Fruit fly (Drosophila melanogaster) whole organism, embryonic: Measurements from ENCODE around the gene CG7550.

ENCODE experiments used
- Antp ChIP-seq: fragments of 200-800 bp; sonication (Bioruptor generic); optimal IDR thresholded peaks from 3 replicates; lab custom pipeline; 2016; ENCODE audit warnings: missing biosample characterization, missing genetic modification characterization
- CG10267 ChIP-seq: fragments of 200-800 bp; sonication (Bioruptor generic); optimal IDR thresholded peaks from 2 replicates; lab custom pipeline; 2018; ENCODE audit warnings: missing biosample characterization, mild to moderate bottlenecking, missing genetic modification characterization, moderate library complexity
- CG14667 ChIP-seq: fragments of 200-800 bp; sonication (Bioruptor generic); IDR thresholded peaks from 2 replicates; pipeline ENCODE4 v1.3.6; 2022; ENCODE audit warnings: missing biosample characterization, missing genetic modification characterization
- CG14710 ChIP-seq: fragments of 200-800 bp; sonication (Bioruptor generic); optimal IDR thresholded peaks from 3 replicates; lab custom pipeline; 2019; ENCODE audit warnings: missing biosample characterization, mild to moderate bottlenecking, missing genetic modification characterization, moderate library complexity
- CG15479 ChIP-seq: fragments of 200-800 bp; sonication (Bioruptor generic); optimal IDR thresholded peaks from 3 replicates; lab custom pipeline; 2019; ENCODE audit warnings: missing biosample characterization, mild to moderate bottlenecking, missing genetic modification characterization, moderate library complexity
- CG16863 ChIP-seq: fragments of 200-800 bp; sonication (Bioruptor generic); optimal IDR thresholded peaks from 3 replicates; lab custom pipeline; 2016; ENCODE audit warnings: missing biosample characterization, missing genetic modification characterization
- CG17186 ChIP-seq: fragments of 200-800 bp; sonication (Bioruptor generic); optimal IDR thresholded peaks from 3 replicates; lab custom pipeline; 2017; ENCODE audit warnings: missing biosample characterization, missing genetic modification reagents, missing genetic modification characterization
- CG17328 ChIP-seq: fragments of 200-800 bp; sonication (Bioruptor generic); IDR thresholded peaks from 2 replicates; pipeline ENCODE4 v1.3.6; 2022; ENCODE audit warnings: missing biosample characterization, missing genetic modification characterization
- CG17612 ChIP-seq: fragments of 200-800 bp; sonication (Bioruptor generic); IDR thresholded peaks from 2 replicates; pipeline ENCODE4 v1.3.6; 2022; ENCODE audit warnings: missing biosample characterization, missing genetic modification characterization
- CG18476 ChIP-seq: fragments of 200-800 bp; sonication (Bioruptor generic); optimal IDR thresholded peaks from 2 replicates; lab custom pipeline; 2016; ENCODE audit warnings: missing biosample characterization, mild to moderate bottlenecking, missing genetic modification characterization
- CG32772 ChIP-seq: fragments of 200-800 bp; sonication (Bioruptor generic); IDR thresholded peaks from 2 replicates; pipeline ENCODE4 v1.3.6; 2022; ENCODE audit warnings: missing biosample characterization, missing genetic modification characterization
- CG3281 ChIP-seq: fragments of 200-800 bp; sonication (Bioruptor generic); optimal IDR thresholded peaks from 3 replicates; lab custom pipeline; 2017; ENCODE audit warnings: missing biosample characterization, mild to moderate bottlenecking, missing genetic modification characterization
- CG4707 ChIP-seq: fragments of 200-800 bp; sonication (Bioruptor generic); optimal IDR thresholded peaks from 2 replicates; lab custom pipeline; 2018; ENCODE audit warnings: missing biosample characterization, mild to moderate bottlenecking, missing genetic modification characterization, moderate library complexity
- CG4854 ChIP-seq: fragments of 200-800 bp; sonication (Bioruptor generic); optimal IDR thresholded peaks from 2 replicates; lab custom pipeline; 2016; ENCODE audit warnings: missing biosample characterization, missing genetic modification characterization, inconsistent platforms
- CG5180 ChIP-seq: fragments of 200-800 bp; sonication (Bioruptor generic); optimal IDR thresholded peaks from 3 replicates; lab custom pipeline; 2017; ENCODE audit warnings: missing biosample characterization, missing genetic modification characterization, mild to moderate bottlenecking, moderate library complexity, missing genetic modification reagents
- CG6654 ChIP-seq: fragments of 200-800 bp; sonication (Bioruptor generic); optimal IDR thresholded peaks from 2 replicates; lab custom pipeline; 2017; ENCODE audit warnings: missing biosample characterization, mild to moderate bottlenecking, missing genetic modification characterization
- CG7556 ChIP-seq: fragments of 200-800 bp; sonication (Bioruptor generic); optimal IDR thresholded peaks from 2 replicates; lab custom pipeline; 2017; ENCODE audit warnings: missing biosample characterization, mild to moderate bottlenecking, missing genetic modification characterization
- CG7987 ChIP-seq: fragments of 200-800 bp; sonication (Bioruptor generic); optimal IDR thresholded peaks from 2 replicates; lab custom pipeline; 2018; ENCODE audit warnings: missing biosample characterization, mild to moderate bottlenecking, missing genetic modification characterization, moderate library complexity
- CG9727 ChIP-seq: fragments of 200-800 bp; sonication (Bioruptor generic); optimal IDR thresholded peaks from 3 replicates; lab custom pipeline; 2017; ENCODE audit warnings: missing biosample characterization, mild to moderate bottlenecking, missing genetic modification characterization
- CHES-1-like ChIP-seq: fragments of 200-800 bp; sonication (Bioruptor generic); optimal IDR thresholded peaks from 2 replicates; lab custom pipeline; 2016; ENCODE audit warnings: missing biosample characterization, missing genetic modification characterization
- CoRest ChIP-seq: fragments of 200-800 bp; sonication (Bioruptor generic); optimal IDR thresholded peaks from 3 replicates; lab custom pipeline; 2018; ENCODE audit warnings: missing biosample characterization, mild to moderate bottlenecking, missing genetic modification characterization, moderate library complexity
- Dref ChIP-seq: fragments of 200-800 bp; sonication (Bioruptor generic); IDR thresholded peaks from 2 replicates; pipeline ENCODE4 v1.3.6; 2022; ENCODE audit warnings: missing biosample characterization, missing genetic modification characterization
- E2f2 ChIP-seq: fragments of 200-800 bp; sonication (Bioruptor generic); IDR thresholded peaks from 2 replicates; pipeline ENCODE4 v1.3.6; 2022; ENCODE audit warnings: missing biosample characterization, missing genetic modification characterization
- Elba2 ChIP-seq: fragments of 200-800 bp; sonication (Bioruptor generic); optimal IDR thresholded peaks from 3 replicates; lab custom pipeline; 2016; ENCODE audit warnings: missing biosample characterization, missing genetic modification characterization
- HLHmδ ChIP-seq: fragments of 200-800 bp; sonication (Bioruptor generic); optimal IDR thresholded peaks from 2 replicates; lab custom pipeline; 2018; ENCODE audit warnings: missing biosample characterization, mild to moderate bottlenecking, missing genetic modification characterization, moderate library complexity
- Hmr ChIP-seq: fragments of 200-800 bp; sonication (Bioruptor generic); optimal IDR thresholded peaks from 3 replicates; lab custom pipeline; 2017; ENCODE audit warnings: mild to moderate bottlenecking, missing biosample characterization, missing genetic modification reagents, missing genetic modification characterization
- Hr39 ChIP-seq: fragments of >200 bp; optimal IDR thresholded peaks from 2 replicates; lab custom pipeline; 2017
- Hsf ChIP-seq: fragments of 200-800 bp; sonication (Bioruptor generic); optimal IDR thresholded peaks from 3 replicates; lab custom pipeline; 2016; ENCODE audit warnings: missing biosample characterization, missing genetic modification characterization
- Lhr ChIP-seq: fragments of 200-800 bp; sonication (Bioruptor generic); optimal IDR thresholded peaks from 3 replicates; lab custom pipeline; 2017; ENCODE audit warnings: mild to moderate bottlenecking, missing biosample characterization, missing genetic modification reagents, missing genetic modification characterization
- Lpt ChIP-seq: fragments of >200 bp; optimal IDR thresholded peaks from 2 replicates; lab custom pipeline; 2018; ENCODE audit warnings: missing biosample characterization, missing genetic modification characterization
- Meics ChIP-seq: fragments of 200-800 bp; sonication (Bioruptor generic); optimal IDR thresholded peaks from 2 replicates; lab custom pipeline; 2017; ENCODE audit warnings: missing biosample characterization, mild to moderate bottlenecking, missing genetic modification characterization
- NfI ChIP-seq: fragments of 200-800 bp; sonication (Bioruptor generic); optimal IDR thresholded peaks from 3 replicates; lab custom pipeline; 2018; ENCODE audit warnings: missing biosample characterization, mild to moderate bottlenecking, missing genetic modification characterization, moderate library complexity
- Sry-β ChIP-seq: fragments of 200-800 bp; sonication (Bioruptor generic); optimal IDR thresholded peaks from 2 replicates; lab custom pipeline; 2018; ENCODE audit warnings: missing biosample characterization, mild to moderate bottlenecking, missing genetic modification characterization, moderate library complexity
- Ssrp ChIP-seq: fragments of 200-800 bp; sonication (Bioruptor generic); optimal IDR thresholded peaks from 2 replicates; lab custom pipeline; 2018; ENCODE audit warnings: missing biosample characterization, mild to moderate bottlenecking, missing genetic modification characterization, moderate library complexity
- Taf1 ChIP-seq: fragments of 200-800 bp; sonication (Bioruptor generic); IDR thresholded peaks from 2 replicates; pipeline ENCODE4 v1.3.6; 2022; ENCODE audit warnings: missing biosample characterization, missing genetic modification characterization
- abd-A ChIP-seq: fragments of 200-800 bp; sonication (Bioruptor generic); optimal IDR thresholded peaks from 3 replicates; lab custom pipeline; 2019; ENCODE audit warnings: missing biosample characterization, mild to moderate bottlenecking, missing genetic modification characterization, moderate library complexity
- ac ChIP-seq: fragments of 200-800 bp; sonication (Bioruptor generic); optimal IDR thresholded peaks from 3 replicates; lab custom pipeline; 2017; ENCODE audit warnings: missing biosample characterization, mild to moderate bottlenecking, missing genetic modification characterization
- cas ChIP-seq: fragments of 200-800 bp; sonication (Bioruptor generic); IDR thresholded peaks from 2 replicates; pipeline ENCODE4 v1.3.6; 2022; ENCODE audit warnings: missing biosample characterization, missing genetic modification characterization
- cg ChIP-seq: fragments of 200-800 bp; sonication (Bioruptor generic); optimal IDR thresholded peaks from 3 replicates; lab custom pipeline; 2019; ENCODE audit warnings: missing biosample characterization, mild to moderate bottlenecking, missing genetic modification characterization, moderate library complexity
- corto ChIP-seq: fragments of 200-800 bp; sonication (Bioruptor generic); optimal IDR thresholded peaks from 2 replicates; lab custom pipeline; 2016; ENCODE audit warnings: missing biosample characterization, mild to moderate bottlenecking, missing genetic modification characterization, moderate library complexity
- dan ChIP-seq: fragments of 200-800 bp; sonication (Bioruptor generic); IDR thresholded peaks from 2 replicates; pipeline ENCODE4 v1.3.6; 2022; ENCODE audit warnings: missing biosample characterization, missing genetic modification characterization
- dmrt99B ChIP-seq: fragments of 200-800 bp; sonication (Bioruptor generic); optimal IDR thresholded peaks from 2 replicates; lab custom pipeline; 2018; ENCODE audit warnings: missing biosample characterization, mild to moderate bottlenecking, missing genetic modification characterization, moderate library complexity
- fd64A ChIP-seq: fragments of 200-800 bp; sonication (Bioruptor generic); optimal IDR thresholded peaks from 3 replicates; lab custom pipeline; 2018; ENCODE audit warnings: missing biosample characterization, mild to moderate bottlenecking, missing genetic modification characterization
- jing ChIP-seq: fragments of 200-800 bp; sonication (Bioruptor generic); optimal IDR thresholded peaks from 2 replicates; lab custom pipeline; 2018; ENCODE audit warnings: missing biosample characterization, mild to moderate bottlenecking, missing genetic modification characterization
- repo ChIP-seq: fragments of 200-800 bp; sonication (Bioruptor generic); optimal IDR thresholded peaks from 2 replicates; lab custom pipeline; 2016; ENCODE audit warnings: missing biosample characterization, missing genetic modification characterization
- sisA ChIP-seq: fragments of 200-800 bp; sonication (Bioruptor generic); IDR thresholded peaks from 2 replicates; pipeline ENCODE4 v1.3.6; 2022; ENCODE audit warnings: missing biosample characterization, missing genetic modification characterization
- sob ChIP-seq: fragments of 200-800 bp; sonication (Bioruptor generic); IDR thresholded peaks from 2 replicates; pipeline ENCODE4 v1.3.6; 2022; ENCODE audit warnings: missing biosample characterization, missing genetic modification characterization
- sqz ChIP-seq: fragments of 200-800 bp; sonication (Bioruptor generic); optimal IDR thresholded peaks from 3 replicates; lab custom pipeline; 2018; ENCODE audit warnings: missing biosample characterization, mild to moderate bottlenecking, missing genetic modification characterization
- tap ChIP-seq: fragments of 200-800 bp; optimal IDR thresholded peaks from 3 replicates; lab custom pipeline; 2019; ENCODE audit warnings: missing biosample characterization, mild to moderate bottlenecking, missing genetic modification characterization, moderate library complexity
- trh ChIP-seq: fragments of 200-800 bp; sonication (Bioruptor generic); optimal IDR thresholded peaks from 2 replicates; lab custom pipeline; 2016; ENCODE audit warnings: missing biosample characterization, missing genetic modification characterization
- tx ChIP-seq: fragments of 200-800 bp; sonication (Bioruptor generic); optimal IDR thresholded peaks from 2 replicates; lab custom pipeline; 2016; ENCODE audit warnings: missing biosample characterization, missing genetic modification characterization
- vvl ChIP-seq: fragments of 200-800 bp; sonication (Bioruptor generic); IDR thresholded peaks from 2 replicates; pipeline ENCODE4 v1.3.6; 2022; ENCODE audit warnings: missing biosample characterization, missing genetic modification characterization

Gene CG7550

dm6 chr3L:8081822-8082221 lies 42.5 kb downstream of the CG7550 start (continued):
- TF ChIP-seq ac (GFP tag; lab: Kevin White, UChicago) (no peak), vvl (GFP tag; lab: Robert Waterston, UW) (peak; percentile 73; the same call in 1 of the 2 replicates), Antp (GFP tag; lab: Kevin White, UChicago) (no peak), fd64A (GFP tag; lab: Kevin White, UChicago) (peak; percentile 2), CG4707 (GFP tag; lab: Kevin White, UChicago) (peak; percentile 44), CG3281 (GFP tag; lab: Kevin White, UChicago) (peak; percentile 37), sqz (GFP tag; lab: Kevin White, UChicago) (peak; percentile 56), Lpt (GFP tag; lab: Kevin White, UChicago) (no peak), Hsf (GFP tag; lab: Kevin White, UChicago) (peak; percentile 26), sisA (GFP tag; lab: Robert Waterston, UW) (no peak), CG15479 (no peak), cas (GFP tag; lab: Robert Waterston, UW) (no peak), CG14667 (GFP tag; lab: Robert Waterston, UW) (no peak), cg (GFP tag; lab: Kevin White, UChicago) (no peak), Lhr (peak; percentile 10), repo (GFP tag; lab: Kevin White, UChicago) (no peak), CG17328 (GFP tag; lab: Robert Waterston, UW) (no peak), Elba2 (GFP tag; lab: Kevin White, UChicago) (no peak), CoRest (tag; lab: Kevin White, UChicago) (no peak), CG16863 (GFP tag; lab: Kevin White, UChicago) (no peak), CG4854 (no peak), Ssrp (tag; lab: Kevin White, UChicago) (no peak), abd-A (peak; percentile 54), tx (GFP tag; lab: Kevin White, UChicago) (no peak), Dref (no peak), CG17186 (GFP tag; lab: Kevin White, UChicago) (no peak), CHES-1-like (peak; percentile 5), CG9727 (no peak), CG7987 (peak; percentile 78), Hmr (GFP tag; lab: Kevin White, UChicago) (peak; percentile 69), NfI (GFP tag; lab: Kevin White, UChicago) (peak; percentile 45), CG17612 (GFP tag; lab: Robert Waterston, UW) (no peak), sob (GFP tag; lab: Robert Waterston, UW) (peak; percentile 66), corto (GFP tag; lab: Kevin White, UChicago) (peak; percentile 72), CG7556 (GFP tag; lab: Kevin White, UChicago) (peak; percentile 7), CG18476 (no peak), tap (peak; percentile 29), Sry-β (no peak), CG10267 (tag; lab: Kevin White, UChicago) (peak; percentile 67), dan (GFP tag; lab: Robert Waterston, UW) (no peak), CG6654 (GFP tag; lab: Kevin White, UChicago) (no peak), Hr39 (lab: Kevin White, UChicago) (no peak), Taf1 (GFP tag; lab: Robert Waterston, UW) (no peak), jing (GFP tag; lab: Kevin White, UChicago) (no peak), CG14710 (no peak), CG32772 (GFP tag; lab: Robert Waterston, UW) (no peak), dmrt99B (tag; lab: Kevin White, UChicago) (peak; percentile 40), trh (no peak), HLHmδ (GFP tag; lab: Kevin White, UChicago) (no peak), Meics (peak; percentile 52), CG5180 (GFP tag; lab: Kevin White, UChicago) (peak; percentile 43), E2f2 (peak; percentile 57)
